Fruit fly (Drosophila melanogaster) whole organism, prepupa: Measurements from ENCODE around the gene BOD1.

ENCODE experiments used
- CG10631 ChIP-seq: fragments of 200-800 bp; sonication (Bioruptor generic); optimal IDR thresholded peaks from 2 replicates; lab custom pipeline; 2016; ENCODE audit warnings: missing biosample characterization, missing genetic modification characterization
- CG10669 ChIP-seq: fragments of 200-800 bp; sonication (Bioruptor generic); optimal IDR thresholded peaks from 3 replicates; lab custom pipeline; 2018; ENCODE audit warnings: missing biosample characterization, mild to moderate bottlenecking, missing genetic modification characterization, moderate library complexity
- CG11762 ChIP-seq: fragments of 200-800 bp; sonication (Bioruptor generic); optimal IDR thresholded peaks from 3 replicates; lab custom pipeline; 2016; ENCODE audit warnings: missing biosample characterization, missing genetic modification characterization; ENCODE audit not compliant: insufficient read depth
- CG11902 ChIP-seq: fragments of 200-800 bp; sonication (Bioruptor generic); optimal IDR thresholded peaks from 3 replicates; lab custom pipeline; 2016; ENCODE audit warnings: missing biosample characterization, missing genetic modification characterization
- CG15336 ChIP-seq: fragments of 200-800 bp; sonication (Bioruptor generic); IDR thresholded peaks from 2 replicates; pipeline ENCODE4 v1.3.6; 2022; ENCODE audit warnings: missing biosample characterization, missing genetic modification characterization
- CG1621 ChIP-seq: fragments of 200-800 bp; sonication (Bioruptor generic); optimal IDR thresholded peaks from 3 replicates; lab custom pipeline; 2018; ENCODE audit warnings: missing biosample characterization, mild to moderate bottlenecking, missing genetic modification characterization
- CG16779 ChIP-seq: fragments of 200-800 bp; sonication (Bioruptor generic); optimal IDR thresholded peaks from 3 replicates; lab custom pipeline; 2017; ENCODE audit warnings: missing biosample characterization, mild to moderate bottlenecking, missing genetic modification characterization
- CG3032 ChIP-seq: fragments of 200-800 bp; optimal IDR thresholded peaks from 2 replicates; lab custom pipeline; 2019; ENCODE audit warnings: missing biosample characterization, mild to moderate bottlenecking, missing genetic modification characterization, moderate library complexity
- CG31627 ChIP-seq: fragments of 200-800 bp; sonication (Bioruptor generic); optimal IDR thresholded peaks from 3 replicates; lab custom pipeline; 2016; ENCODE audit warnings: missing biosample characterization, missing genetic modification characterization
- CG34406 ChIP-seq: fragments of 200-800 bp; sonication (Bioruptor generic); optimal IDR thresholded peaks from 3 replicates; lab custom pipeline; 2016; ENCODE audit warnings: missing biosample characterization, missing genetic modification characterization
- CG3919 ChIP-seq: fragments of 200-800 bp; sonication (Bioruptor generic); optimal IDR thresholded peaks from 3 replicates; lab custom pipeline; 2016; ENCODE audit warnings: missing biosample characterization, missing genetic modification characterization
- CG4318 ChIP-seq: fragments of 200-800 bp; sonication (Bioruptor generic); optimal IDR thresholded peaks from 3 replicates; lab custom pipeline; 2017; ENCODE audit warnings: missing biosample characterization, mild to moderate bottlenecking, missing genetic modification characterization
- CG6163 ChIP-seq: fragments of 200-800 bp; sonication (Bioruptor generic); IDR thresholded peaks from 3 replicates; pipeline ENCODE4 v1.3.6; 2022; ENCODE audit warnings: missing biosample characterization, missing genetic modification characterization
- CG6808 ChIP-seq: fragments of 200-800 bp; sonication (Bioruptor generic); optimal IDR thresholded peaks from 3 replicates; lab custom pipeline; 2017; ENCODE audit warnings: missing biosample characterization, missing genetic modification characterization, mild to moderate bottlenecking, moderate library complexity, missing genetic modification reagents
- CG7368 ChIP-seq: fragments of 200-800 bp; sonication (Bioruptor generic); optimal IDR thresholded peaks from 3 replicates; lab custom pipeline; 2016; ENCODE audit warnings: missing biosample characterization, missing genetic modification characterization
- CG8319 ChIP-seq: fragments of 200-800 bp; sonication (Bioruptor generic); optimal IDR thresholded peaks from 3 replicates; lab custom pipeline; 2016; ENCODE audit warnings: missing biosample characterization, missing genetic modification characterization
- CG8632 ChIP-seq: fragments of 200-800 bp; sonication (Bioruptor generic); optimal IDR thresholded peaks from 3 replicates; lab custom pipeline; 2016; ENCODE audit warnings: missing biosample characterization, missing genetic modification characterization
- CG9139 ChIP-seq: fragments of 200-800 bp; sonication (Bioruptor generic); optimal IDR thresholded peaks from 3 replicates; lab custom pipeline; 2017; ENCODE audit warnings: missing biosample characterization, mild to moderate bottlenecking, missing genetic modification characterization
- Eip78C ChIP-seq: fragments of 200-800 bp; sonication (Bioruptor generic); peaks from one replicate; lab custom pipeline; 2016; ENCODE audit warnings: missing biosample characterization, missing genetic modification characterization
- Eip93F ChIP-seq: fragments of 200-800 bp; sonication (Bioruptor generic); optimal IDR thresholded peaks from 2 replicates; lab custom pipeline; 2016; ENCODE audit warnings: missing biosample characterization, mild to moderate bottlenecking, missing genetic modification characterization
- Ets21C ChIP-seq: fragments of 200-800 bp; sonication (Bioruptor generic); optimal IDR thresholded peaks from 3 replicates; lab custom pipeline; 2016; ENCODE audit warnings: missing biosample characterization, missing genetic modification characterization
- Ets96B ChIP-seq: fragments of 200-800 bp; optimal IDR thresholded peaks from 2 replicates; lab custom pipeline; 2019; ENCODE audit warnings: missing biosample characterization, mild to moderate bottlenecking, missing genetic modification characterization, moderate library complexity
- Hr39 ChIP-seq: fragments of 200-800 bp; sonication (Bioruptor generic); optimal IDR thresholded peaks from 2 replicates; lab custom pipeline; 2016; ENCODE audit warnings: missing biosample characterization, missing genetic modification characterization
- OdsH ChIP-seq: fragments of 200-800 bp; sonication (Bioruptor generic); optimal IDR thresholded peaks from 3 replicates; lab custom pipeline; 2016; ENCODE audit warnings: missing biosample characterization, missing genetic modification characterization
- Smox ChIP-seq: fragments of 200-800 bp; sonication (Bioruptor generic); optimal IDR thresholded peaks from 3 replicates; lab custom pipeline; 2016; ENCODE audit warnings: missing biosample characterization, missing genetic modification characterization
- achi ChIP-seq: fragments of 200-800 bp; sonication (Bioruptor generic); optimal IDR thresholded peaks from 3 replicates; lab custom pipeline; 2016; ENCODE audit warnings: missing biosample characterization, missing genetic modification characterization
- dac ChIP-seq: fragments of 200-800 bp; sonication (Bioruptor generic); optimal IDR thresholded peaks from 2 replicates; lab custom pipeline; 2017; ENCODE audit warnings: missing biosample characterization, mild to moderate bottlenecking, missing genetic modification characterization
- eg ChIP-seq: fragments of 200-800 bp; sonication (Bioruptor generic); IDR thresholded peaks from 3 replicates; pipeline ENCODE4 v1.3.6; 2022; ENCODE audit warnings: missing biosample characterization, missing genetic modification characterization
- esn ChIP-seq: fragments of 200-800 bp; sonication (Bioruptor generic); optimal IDR thresholded peaks from 2 replicates; lab custom pipeline; 2016; ENCODE audit warnings: missing biosample characterization, mild to moderate bottlenecking, missing genetic modification characterization, moderate library complexity
- fd85E ChIP-seq: fragments of 200-800 bp; sonication (Bioruptor generic); optimal IDR thresholded peaks from 3 replicates; lab custom pipeline; 2016; ENCODE audit warnings: missing biosample characterization, missing genetic modification characterization
- fkh ChIP-seq: fragments of 200-800 bp; sonication (Bioruptor generic); optimal IDR thresholded peaks from 3 replicates; lab custom pipeline; 2017; ENCODE audit warnings: missing biosample characterization, mild to moderate bottlenecking, missing genetic modification characterization, moderate library complexity
- net ChIP-seq: fragments of 200-800 bp; sonication (Bioruptor generic); optimal IDR thresholded peaks from 3 replicates; lab custom pipeline; 2016; ENCODE audit warnings: missing biosample characterization, missing genetic modification characterization
- salr ChIP-seq, 2 experiments: fragments of 200-800 bp; sonication (Bioruptor generic); optimal IDR thresholded peaks; 3 replicates each; lab custom pipeline; 2016 to 2018; ENCODE audit warnings: missing biosample characterization in 2 of 2, missing genetic modification characterization in 2 of 2, mild to moderate bottlenecking in 1 of 2
- spab ChIP-seq: fragments of 200-800 bp; sonication (Bioruptor generic); optimal IDR thresholded peaks from 2 replicates; lab custom pipeline; 2017; ENCODE audit warnings: missing biosample characterization, mild to moderate bottlenecking, missing genetic modification characterization, missing genetic modification reagents
- topi ChIP-seq: fragments of 200-800 bp; sonication (Bioruptor generic); optimal IDR thresholded peaks from 3 replicates; lab custom pipeline; 2016; ENCODE audit warnings: missing biosample characterization, missing genetic modification characterization

Gene BOD1

dm6 chr3R:27919385-27919789, 18.7 kb upstream of the BOD1 start, which contains the start of gene Boh1 (continued):
- TF ChIP-seq dac (GFP tag; lab: Kevin White, UChicago) (no peak), salr (GFP tag; optimal IDR thresholded peaks at IDR 0.05; lab: Kevin White, UChicago) (peak in 1 of 2 experiments; percentile 20), CG34406 (GFP tag; lab: Kevin White, UChicago) (peak; percentile 10), Ets96B (tag; lab: Kevin White, UChicago) (no peak), CG3919 (peak; percentile 23), CG8632 (GFP tag; lab: Kevin White, UChicago) (no peak), Hr39 (no peak), eg (GFP tag; lab: Robert Waterston, UW) (0 out of 3 replicates have a peak, but pooled peaks have one; percentile 17), CG16779 (tag; lab: Kevin White, UChicago) (no peak), CG7368 (GFP tag; lab: Kevin White, UChicago) (no peak), CG31627 (GFP tag; lab: Kevin White, UChicago) (no peak), CG8319 (GFP tag; lab: Kevin White, UChicago) (no peak), Eip78C (GFP tag; lab: Kevin White, UChicago) (peak; percentile 77), CG10669 (no peak), spab (GFP tag; lab: Kevin White, UChicago) (no peak)

- no peak for TF ChIP-seq CG31627 (GFP tag; lab: Kevin White, UChicago)
- TF ChIP-seq CG4318: no peak
- no peak for TF ChIP-seq CG10631 (GFP tag; lab: Kevin White, UChicago)
- no peak for TF ChIP-seq CG6808 (GFP tag; lab: Kevin White, UChicago)
- TF ChIP-seq CG3032 (tag; lab: Kevin White, UChicago): no peak
- no peak for TF ChIP-seq achi (GFP tag; lab: Kevin White, UChicago)
- TF ChIP-seq salr (GFP tag; optimal IDR thresholded peaks at IDR 0.05; lab: Kevin White, UChicago): no peak
- no peak for TF ChIP-seq CG1621 (tag; lab: Kevin White, UChicago)
- TF ChIP-seq esn (GFP tag; lab: Kevin White, UChicago): peak; percentile 13
- TF ChIP-seq OdsH: no peak
- TF ChIP-seq Eip93F (GFP tag; lab: Kevin White, UChicago): no peak
- TF ChIP-seq Smox: no peak
- peak; percentile 26 for TF ChIP-seq Eip78C (GFP tag; lab: Kevin White, UChicago)
- no peak for TF ChIP-seq spab (GFP tag; lab: Kevin White, UChicago)
- TF ChIP-seq CG34406 (GFP tag; lab: Kevin White, UChicago): no peak
- TF ChIP-seq Ets21C (GFP tag; lab: Kevin White, UChicago): no peak
- TF ChIP-seq CG8319 (GFP tag; lab: Kevin White, UChicago): no peak
- TF ChIP-seq CG7368 (GFP tag; lab: Kevin White, UChicago): no peak
- no peak for TF ChIP-seq CG8632 (GFP tag; lab: Kevin White, UChicago)
- TF ChIP-seq fkh (GFP tag; lab: Kevin White, UChicago): peak; percentile 85
- TF ChIP-seq net (GFP tag; lab: Kevin White, UChicago): no peak
- TF ChIP-seq Ets96B (tag; lab: Kevin White, UChicago): no peak
- no peak for TF ChIP-seq CG11902
- TF ChIP-seq CG15336 (GFP tag; lab: Robert Waterston, UW): no peak
- TF ChIP-seq CG9139 (GFP tag; lab: Kevin White, UChicago): no peak
- TF ChIP-seq CG6163 (GFP tag; lab: Robert Waterston, UW): no peak
These were observed 17.2 kb upstream of the BOD1 start, which contains the start of gene CG12259 for dm6 chr3R:27920883-27921282. TSS of gene CG12259 (minus strand) at chr3R:27921089.

- TF ChIP-seq CG11762: no peak
- no peak for TF ChIP-seq salr (GFP tag; optimal IDR thresholded peaks at IDR 0.05; lab: Kevin White, UChicago)
- no peak for TF ChIP-seq CG3032 (tag; lab: Kevin White, UChicago)
- TF ChIP-seq esn (GFP tag; lab: Kevin White, UChicago): no peak
- no peak for TF ChIP-seq CG7368 (GFP tag; lab: Kevin White, UChicago)
- no peak for TF ChIP-seq CG31627 (GFP tag; lab: Kevin White, UChicago)
- TF ChIP-seq Eip93F (GFP tag; lab: Kevin White, UChicago): no peak
- no peak for TF ChIP-seq fd85E
- TF ChIP-seq topi (GFP tag; lab: Kevin White, UChicago): no peak
- TF ChIP-seq dac (GFP tag; lab: Kevin White, UChicago): no peak
- TF ChIP-seq CG6808 (GFP tag; lab: Kevin White, UChicago): no peak
These were observed 15.9 kb upstream of the BOD1 start, which contains the start of gene BCAS2 for dm6 chr3R:27921982-27922672. TSS of gene BCAS2 (minus strand) at chr3R:27922356.
